Worm (Caenorhabditis elegans): ENCODE results near the gene F23A7.3.

DNA sequence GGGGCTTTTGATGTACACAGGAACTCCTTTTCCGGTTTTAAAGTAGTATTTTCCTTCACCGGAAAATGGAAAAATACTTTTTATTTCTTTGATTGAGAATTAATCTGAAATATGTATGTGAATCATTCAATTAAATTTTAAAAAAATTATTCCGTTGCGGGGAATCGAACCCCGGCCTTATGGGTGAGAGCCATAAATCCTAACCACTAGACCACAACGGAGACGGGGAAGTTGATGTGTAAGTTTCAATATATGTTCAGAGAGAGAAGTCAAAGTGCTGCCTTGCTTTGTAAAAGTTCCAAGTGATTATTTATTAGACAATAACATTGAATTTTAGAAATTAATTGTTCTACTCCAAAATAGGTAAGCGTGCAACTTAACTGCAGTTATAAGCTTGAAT lies 51.3 kb downstream of the F23A7.3 start:
- TF ChIP-seq ztf-3 (GFP tag; optimal IDR thresholded peaks at IDR 0.05) (no peak), F57C9.4 (tag; optimal IDR thresholded peaks at IDR 0.05) (no peak), pha-4 (tag; optimal IDR thresholded peaks at IDR 0.05) (no peak)
